Worm (Caenorhabditis elegans) whole organism, midembryonic: ENCODE measurements around the gene Y57G11A.5.

Source experiments
- T22C8.4 ChIP-seq: fragments of 200-800 bp; sonication (Bioruptor generic); IDR thresholded peaks from 2 replicates; pipeline ENCODE4 v1.3.6; 2022; ENCODE audit warnings: missing genetic modification characterization, missing compliant biosample characterization
- cog-1 ChIP-seq: sonication (generic microtip); optimal IDR thresholded peaks from 2 replicates; lab custom pipeline; 2016; ENCODE audit warnings: missing genetic modification characterization, missing compliant biosample characterization
- flt-1 ChIP-seq: fragments of 200-800 bp; sonication (Bioruptor generic); IDR thresholded peaks from 2 replicates; pipeline ENCODE4 v1.3.6; 2022; ENCODE audit warnings: missing genetic modification characterization, missing compliant biosample characterization
- klf-2 ChIP-seq: fragments of 200-800 bp; sonication (Bioruptor generic); conservative IDR thresholded peaks from 2 replicates; pipeline ENCODE4 v1.3.6; 2022; ENCODE audit warnings: missing genetic modification reagents, missing genetic modification characterization, missing compliant biosample characterization
- med-1 ChIP-seq: sonication (generic microtip); optimal IDR thresholded peaks from 2 replicates; lab custom pipeline; 2017; ENCODE audit warnings: missing genetic modification characterization, mild to moderate bottlenecking, missing compliant biosample characterization, antibody characterized with exemption, missing genetic modification reagents; ENCODE audit not compliant: insufficient read depth
- ref-1 ChIP-seq: fragments of 200-800 bp; sonication (Bioruptor generic); conservative IDR thresholded peaks from 2 replicates; pipeline ENCODE4 v1.3.6; 2022; ENCODE audit warnings: missing genetic modification reagents, missing genetic modification characterization, missing compliant biosample characterization
- tab-1 ChIP-seq: fragments of 200-800 bp; sonication (Bioruptor generic); IDR thresholded peaks from 2 replicates; pipeline ENCODE4 v1.3.6; 2022; ENCODE audit warnings: missing genetic modification characterization, missing compliant biosample characterization
- ztf-23 ChIP-seq: fragments of 200-800 bp; sonication (Bioruptor generic); IDR thresholded peaks from 2 replicates; pipeline ENCODE4 v1.3.6; 2022; ENCODE audit warnings: missing genetic modification reagents, missing genetic modification characterization, missing compliant biosample characterization
- ztf-29 ChIP-seq: fragments of 200-800 bp; sonication (Bioruptor generic); IDR thresholded peaks from 2 replicates; pipeline ENCODE4 v1.3.6; 2022; ENCODE audit warnings: missing genetic modification reagents, missing genetic modification characterization, missing compliant biosample characterization

DNA sequence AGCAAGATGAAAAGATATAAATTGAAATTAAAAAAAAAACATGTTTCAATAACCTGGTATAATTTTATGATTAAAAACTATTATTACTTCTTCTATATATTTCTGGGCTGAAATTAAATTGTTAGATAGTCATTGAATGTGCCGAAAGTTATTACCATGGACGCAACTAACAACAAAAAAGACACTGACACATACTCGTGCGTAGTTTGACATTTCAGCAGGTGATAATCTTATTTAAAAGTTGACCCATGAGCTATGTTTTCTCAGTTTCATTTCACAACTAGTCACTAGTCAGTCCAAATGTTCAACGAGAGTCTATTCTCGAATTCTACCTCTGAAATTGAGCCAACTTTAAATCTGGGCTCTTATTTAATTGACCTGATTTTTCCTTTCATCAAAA is 16.4 kb upstream of the Y57G11A.5 start, which contains the start of gene T27E7.3:
- TF ChIP-seq ztf-29 (GFP tag; lab: Robert Waterston, UW): no peak
- no peak for TF ChIP-seq ztf-23 (GFP tag; lab: Robert Waterston, UW)
- TF ChIP-seq ref-1 (GFP tag; lab: Robert Waterston, UW): no peak
- no peak for TF ChIP-seq flt-1 (GFP tag; lab: Robert Waterston, UW)
- TF ChIP-seq T22C8.4 (GFP tag; lab: Robert Waterston, UW): no peak
- TF ChIP-seq tab-1 (GFP tag; lab: Robert Waterston, UW): no peak
- TF ChIP-seq med-1 (GFP tag; lab: Kevin White, UChicago): no peak
- no peak for TF ChIP-seq cog-1 (tag; lab: Kevin White, UChicago)
- TF ChIP-seq klf-2 (GFP tag; lab: Robert Waterston, UW): no peak
